Worm (Caenorhabditis elegans) whole organism, midembryonic: ENCODE data around the gene arrd-7.

Experiments used
- T22C8.4 ChIP-seq: fragments of 200-800 bp; sonication (Bioruptor generic); IDR thresholded peaks from 2 replicates; pipeline ENCODE4 v1.3.6; 2022; ENCODE audit warnings: missing genetic modification characterization, missing compliant biosample characterization
- cog-1 ChIP-seq: sonication (generic microtip); optimal IDR thresholded peaks from 2 replicates; lab custom pipeline; 2016; ENCODE audit warnings: missing genetic modification characterization, missing compliant biosample characterization
- flt-1 ChIP-seq: fragments of 200-800 bp; sonication (Bioruptor generic); IDR thresholded peaks from 2 replicates; pipeline ENCODE4 v1.3.6; 2022; ENCODE audit warnings: missing genetic modification characterization, missing compliant biosample characterization
- klf-2 ChIP-seq: fragments of 200-800 bp; sonication (Bioruptor generic); conservative IDR thresholded peaks from 2 replicates; pipeline ENCODE4 v1.3.6; 2022; ENCODE audit warnings: missing genetic modification reagents, missing genetic modification characterization, missing compliant biosample characterization
- med-1 ChIP-seq: sonication (generic microtip); optimal IDR thresholded peaks from 2 replicates; lab custom pipeline; 2017; ENCODE audit warnings: missing genetic modification characterization, mild to moderate bottlenecking, missing compliant biosample characterization, antibody characterized with exemption, missing genetic modification reagents; ENCODE audit not compliant: insufficient read depth
- ref-1 ChIP-seq: fragments of 200-800 bp; sonication (Bioruptor generic); conservative IDR thresholded peaks from 2 replicates; pipeline ENCODE4 v1.3.6; 2022; ENCODE audit warnings: missing genetic modification reagents, missing genetic modification characterization, missing compliant biosample characterization
- tab-1 ChIP-seq: fragments of 200-800 bp; sonication (Bioruptor generic); IDR thresholded peaks from 2 replicates; pipeline ENCODE4 v1.3.6; 2022; ENCODE audit warnings: missing genetic modification characterization, missing compliant biosample characterization
- ztf-23 ChIP-seq: fragments of 200-800 bp; sonication (Bioruptor generic); IDR thresholded peaks from 2 replicates; pipeline ENCODE4 v1.3.6; 2022; ENCODE audit warnings: missing genetic modification reagents, missing genetic modification characterization, missing compliant biosample characterization
- ztf-29 ChIP-seq: fragments of 200-800 bp; sonication (Bioruptor generic); IDR thresholded peaks from 2 replicates; pipeline ENCODE4 v1.3.6; 2022; ENCODE audit warnings: missing genetic modification reagents, missing genetic modification characterization, missing compliant biosample characterization

arrd-7 gene

DNA sequence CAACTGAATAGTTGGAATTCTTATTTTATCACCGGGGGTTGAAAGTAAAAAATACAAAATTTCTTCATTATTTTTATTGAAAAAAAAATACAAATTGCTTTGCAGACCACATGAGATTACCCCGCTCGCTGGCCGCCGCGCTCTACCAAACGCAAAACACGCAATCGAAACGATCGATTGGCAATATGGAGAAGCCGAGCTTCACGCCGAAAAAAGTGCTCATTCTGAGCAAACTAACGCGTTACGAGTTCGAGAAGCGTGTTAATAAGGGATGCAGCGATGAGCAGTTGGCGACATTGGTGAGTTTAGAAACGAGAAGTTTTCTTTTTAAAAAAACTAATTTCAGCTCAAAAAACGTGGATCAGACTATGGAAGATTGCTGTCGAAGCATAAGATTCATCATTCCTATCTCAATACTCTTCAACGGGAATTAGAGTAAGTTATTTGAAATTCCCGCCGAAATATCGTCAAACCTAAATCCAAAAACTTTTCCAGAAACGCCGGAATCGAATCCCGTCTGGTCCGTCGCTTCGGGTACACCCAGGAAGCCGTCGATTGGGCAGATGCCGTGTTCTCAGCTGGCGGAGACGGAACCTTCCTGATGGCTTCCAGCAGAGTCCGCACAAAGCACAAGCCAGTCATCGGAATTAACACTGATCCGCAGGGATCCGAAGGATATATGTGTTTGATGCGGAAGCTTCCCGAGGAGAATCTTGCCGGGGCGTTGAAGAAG, 6.8 kb downstream of the arrd-7 start:
- TF ChIP-seq ztf-23: no peak
- no peak for TF ChIP-seq med-1 (GFP tag; lab: Kevin White, UChicago)
- no peak for TF ChIP-seq klf-2 (GFP tag; lab: Robert Waterston, UW)
- TF ChIP-seq T22C8.4 (GFP tag; lab: Robert Waterston, UW): no peak
- no peak for TF ChIP-seq flt-1 (GFP tag; lab: Robert Waterston, UW)
- TF ChIP-seq ztf-29 (GFP tag; lab: Robert Waterston, UW): no peak

DNA sequence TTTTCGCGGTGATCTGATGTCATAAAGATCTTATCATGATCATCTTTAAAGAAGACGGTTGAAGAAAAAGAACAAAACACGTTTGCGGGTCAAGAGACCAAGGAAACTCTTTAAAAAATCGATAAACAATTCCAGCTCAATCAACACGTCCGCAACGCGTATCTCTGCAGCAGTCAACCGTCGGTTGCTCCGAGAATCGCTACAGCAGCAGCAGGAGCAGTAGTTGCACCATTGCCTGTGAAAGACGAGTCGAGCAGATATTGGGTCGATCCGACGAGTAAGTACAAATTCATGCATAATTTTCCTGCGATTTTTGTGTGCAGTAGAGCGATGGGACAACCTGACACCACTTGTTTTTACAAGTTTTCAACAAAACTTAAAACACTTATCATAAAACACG, 7.9 kb downstream of the arrd-7 start:
- TF ChIP-seq klf-2 (GFP tag; lab: Robert Waterston, UW): no peak
- no peak for TF ChIP-seq tab-1 (GFP tag; lab: Robert Waterston, UW)
- no peak for TF ChIP-seq T22C8.4 (GFP tag; lab: Robert Waterston, UW)
- no peak for TF ChIP-seq ztf-23
- TF ChIP-seq ztf-29 (GFP tag; lab: Robert Waterston, UW): no peak
- TF ChIP-seq flt-1 (GFP tag; lab: Robert Waterston, UW): no peak

DNA sequence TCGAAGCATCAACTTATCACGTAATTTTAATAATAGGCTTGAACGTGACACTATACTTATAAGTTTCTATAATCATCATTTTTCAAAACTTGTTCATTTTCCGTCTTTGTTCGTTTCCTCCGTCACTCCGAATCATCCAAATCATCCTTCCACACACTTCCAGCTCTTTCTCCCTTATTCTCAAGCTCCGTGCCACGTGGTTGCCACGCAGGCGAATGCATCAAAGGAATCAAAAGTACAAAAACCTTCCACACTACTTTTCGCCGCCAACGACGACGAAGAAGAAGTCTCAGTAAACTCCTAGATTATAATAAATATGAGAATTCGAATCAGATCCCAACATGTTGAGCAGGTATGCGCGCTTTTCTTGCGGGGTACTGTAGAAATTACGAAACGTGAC, 8.3 kb downstream of the arrd-7 start:
- TF ChIP-seq flt-1 (GFP tag; lab: Robert Waterston, UW) (no peak), ztf-29 (GFP tag; lab: Robert Waterston, UW) (no peak), cog-1 (tag; lab: Kevin White, UChicago) (no peak), ztf-23 (no peak), ref-1 (GFP tag; lab: Robert Waterston, UW) (no peak), med-1 (GFP tag; lab: Kevin White, UChicago) (no peak), T22C8.4 (GFP tag; lab: Robert Waterston, UW) (no peak), klf-2 (GFP tag; lab: Robert Waterston, UW) (no peak)

DNA sequence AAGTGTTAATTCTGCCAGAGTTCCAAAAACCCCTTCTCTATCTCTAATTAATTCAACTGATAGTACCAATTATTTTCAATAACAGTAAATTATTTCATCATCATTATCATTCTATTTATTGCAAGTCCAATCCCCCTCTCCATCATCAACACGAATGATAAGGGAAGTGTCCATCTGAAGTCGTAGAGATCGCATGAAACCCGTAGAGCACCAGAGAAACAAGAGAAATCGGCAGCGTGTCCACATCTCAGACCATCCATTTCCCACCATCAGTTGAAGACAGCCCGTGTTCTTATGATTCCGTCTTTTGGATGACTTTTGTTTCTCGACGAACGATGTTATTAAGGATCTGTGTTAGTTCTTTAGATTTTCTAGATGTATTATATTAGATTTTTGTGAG, 8.9 kb downstream of the arrd-7 start:
- TF ChIP-seq cog-1 (tag; lab: Kevin White, UChicago): no peak
- TF ChIP-seq ztf-23: no peak
- TF ChIP-seq flt-1 (GFP tag; lab: Robert Waterston, UW): no peak
- TF ChIP-seq klf-2 (GFP tag; lab: Robert Waterston, UW): no peak
- no peak for TF ChIP-seq tab-1 (GFP tag; lab: Robert Waterston, UW)
- TF ChIP-seq T22C8.4 (GFP tag; lab: Robert Waterston, UW): no peak
- TF ChIP-seq med-1 (GFP tag; lab: Kevin White, UChicago): no peak
- no peak for TF ChIP-seq ztf-29 (GFP tag; lab: Robert Waterston, UW)
- TF ChIP-seq ref-1 (GFP tag; lab: Robert Waterston, UW): no peak

ce11 chrII:12052924-12053323, 9.5 kb downstream of the arrd-7 start:
- TF ChIP-seq ztf-29 (GFP tag; lab: Robert Waterston, UW) (no peak), tab-1 (GFP tag; lab: Robert Waterston, UW) (no peak), klf-2 (GFP tag; lab: Robert Waterston, UW) (no peak), flt-1 (GFP tag; lab: Robert Waterston, UW) (no peak), ztf-23 (no peak), med-1 (GFP tag; lab: Kevin White, UChicago) (no peak), cog-1 (tag; lab: Kevin White, UChicago) (no peak), ref-1 (GFP tag; lab: Robert Waterston, UW) (no peak), T22C8.4 (GFP tag; lab: Robert Waterston, UW) (no peak)

- TF ChIP-seq med-1 (GFP tag; lab: Kevin White, UChicago) (no peak), ztf-29 (GFP tag; lab: Robert Waterston, UW) (no peak), tab-1 (GFP tag; lab: Robert Waterston, UW) (no peak), cog-1 (tag; lab: Kevin White, UChicago) (no peak), ref-1 (GFP tag; lab: Robert Waterston, UW) (no peak), ztf-23 (no peak), klf-2 (GFP tag; lab: Robert Waterston, UW) (no peak), T22C8.4 (GFP tag; lab: Robert Waterston, UW) (no peak), flt-1 (GFP tag; lab: Robert Waterston, UW) (no peak)
Observed at ce11 chrII:12052136-12052535, 10.3 kb downstream of the arrd-7 start.

- TF ChIP-seq flt-1 (GFP tag; lab: Robert Waterston, UW): no peak
- no peak for TF ChIP-seq ztf-23
- no peak for TF ChIP-seq tab-1 (GFP tag; lab: Robert Waterston, UW)
- no peak for TF ChIP-seq ref-1 (GFP tag; lab: Robert Waterston, UW)
- no peak for TF ChIP-seq klf-2 (GFP tag; lab: Robert Waterston, UW)
- no peak for TF ChIP-seq cog-1 (tag; lab: Kevin White, UChicago)
- no peak for TF ChIP-seq med-1 (GFP tag; lab: Kevin White, UChicago)
- no peak for TF ChIP-seq T22C8.4 (GFP tag; lab: Robert Waterston, UW)
- no peak for TF ChIP-seq ztf-29 (GFP tag; lab: Robert Waterston, UW)
Observed at ce11 chrII:12051601-12052000, 10.8 kb downstream of the arrd-7 start.

DNA sequence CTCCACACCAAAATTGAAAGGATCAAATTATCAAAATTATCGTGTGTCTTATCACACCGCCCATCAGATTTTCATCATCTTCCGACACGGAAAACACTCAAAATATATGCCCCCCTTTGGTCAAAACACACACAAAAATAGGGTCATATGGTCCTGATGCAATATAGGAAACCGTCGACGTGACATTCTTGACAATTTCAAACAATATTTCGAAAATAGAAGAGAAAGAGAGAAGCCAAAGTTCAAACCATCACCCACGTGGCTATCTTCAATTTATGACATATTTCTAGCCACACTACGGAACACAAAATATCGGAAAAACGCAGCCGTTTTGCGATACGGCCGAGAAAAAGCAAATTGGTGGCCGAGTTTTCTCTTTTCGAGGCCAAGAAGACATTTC, 11.8 kb downstream of the arrd-7 start:
- TF ChIP-seq ztf-23: no peak

ce11 chrII:12049281-12049680, 13.1 kb downstream of the arrd-7 start, which contains the start of gene nadk-2:
nadk-2 (plus strand) TSS chrII:12049581.
- TF ChIP-seq ztf-29 (GFP tag; lab: Robert Waterston, UW) (no peak), klf-2 (GFP tag; lab: Robert Waterston, UW) (no peak), tab-1 (GFP tag; lab: Robert Waterston, UW) (no peak)
